Worm (Caenorhabditis elegans) whole organism, early embryonic: ENCODE results near the gene npr-6.

Source experiments
- B0310.2 ChIP-seq: sonication (generic microtip); optimal IDR thresholded peaks from 2 replicates; lab custom pipeline; 2016; ENCODE audit warnings: mild to moderate bottlenecking, missing genetic modification characterization, missing compliant biosample characterization
- F13C5.2 ChIP-seq: sonication (generic microtip); optimal IDR thresholded peaks from 2 replicates; lab custom pipeline; 2017; ENCODE audit warnings: mild to moderate bottlenecking, missing genetic modification characterization, inconsistent platforms, missing compliant biosample characterization
- aly-1 ChIP-seq: sonication (generic microtip); optimal IDR thresholded peaks from 2 replicates; lab custom pipeline; 2016; ENCODE audit warnings: missing genetic modification characterization, missing compliant biosample characterization
- ama-1 ChIP-seq: fragments of 150-350 bp; optimal IDR thresholded peaks from 2 replicates; lab custom pipeline; 2014
- ceh-13 ChIP-seq: fragments of 200-800 bp; sonication (Bioruptor generic); optimal IDR thresholded peaks from 2 replicates; lab custom pipeline; 2018; ENCODE audit warnings: mild to moderate bottlenecking, missing genetic modification characterization, missing compliant biosample characterization
- ceh-36 ChIP-seq: sonication (generic microtip); optimal IDR thresholded peaks from 2 replicates; lab custom pipeline; 2016; ENCODE audit warnings: missing genetic modification characterization, inconsistent platforms, missing compliant biosample characterization
- ets-7 ChIP-seq: sonication (generic microtip); optimal IDR thresholded peaks from 2 replicates; lab custom pipeline; 2016; ENCODE audit warnings: missing genotype, missing genetic modification characterization, missing compliant biosample characterization
- flt-1 ChIP-seq: fragments of 200-800 bp; sonication (Bioruptor generic); IDR thresholded peaks from 2 replicates; pipeline ENCODE4 v1.3.6; 2022; ENCODE audit warnings: missing genetic modification characterization, missing compliant biosample characterization
- hmbx-1 ChIP-seq: sonication (generic microtip); optimal IDR thresholded peaks from 2 replicates; lab custom pipeline; 2016; ENCODE audit warnings: mild to moderate bottlenecking, missing genetic modification characterization, missing compliant biosample characterization
- hmg-4 ChIP-seq: fragments of 200-800 bp; sonication (Bioruptor generic); optimal IDR thresholded peaks from 2 replicates; lab custom pipeline; 2018; ENCODE audit warnings: mild to moderate bottlenecking, missing genetic modification characterization, missing compliant biosample characterization
- hnd-1 ChIP-seq: sonication (generic microtip); optimal IDR thresholded peaks from 2 replicates; lab custom pipeline; 2016; ENCODE audit warnings: missing genetic modification characterization, missing compliant biosample characterization
- pes-1 ChIP-seq: fragments of 200-800 bp; sonication (Bioruptor generic); IDR thresholded peaks from 2 replicates; pipeline ENCODE4 v1.3.6; 2022; ENCODE audit warnings: missing genetic modification reagents, missing genetic modification characterization, missing compliant biosample characterization
- scrt-1 ChIP-seq: fragments of 200-800 bp; sonication (Bioruptor generic); IDR thresholded peaks from 2 replicates; pipeline ENCODE4 v1.3.6; 2022; ENCODE audit warnings: missing genetic modification characterization, missing compliant biosample characterization
- sea-1 ChIP-seq: fragments of 200-800 bp; sonication (Bioruptor generic); conservative IDR thresholded peaks from 2 replicates; pipeline ENCODE4 v1.3.6; 2022; ENCODE audit warnings: missing genetic modification characterization, missing compliant biosample characterization
- tbx-11 ChIP-seq: fragments of 200-800 bp; sonication (Bioruptor generic); IDR thresholded peaks from 2 replicates; pipeline ENCODE4 v1.3.6; 2022; ENCODE audit warnings: missing genetic modification characterization, missing compliant biosample characterization
- tbx-37 ChIP-seq: fragments of 200-800 bp; sonication (Bioruptor generic); conservative IDR thresholded peaks from 2 replicates; pipeline ENCODE4 v1.3.6; 2022; ENCODE audit warnings: missing genetic modification reagents, missing genetic modification characterization, missing compliant biosample characterization
- tra-4 ChIP-seq: sonication (generic microtip); optimal IDR thresholded peaks from 2 replicates; lab custom pipeline; 2017; ENCODE audit warnings: missing genetic modification characterization, missing compliant biosample characterization

The npr-6 gene

ce11 chrX:10297410-10297809 lies 11.9 kb upstream of the npr-6 start:
- no peak for TF ChIP-seq hmbx-1 (tag; lab: Kevin White, UChicago)
- TF ChIP-seq ceh-13 (GFP tag; lab: Kevin White, UChicago) = no peak
- no peak for TF ChIP-seq B0310.2 (tag; lab: Kevin White, UChicago)
- no peak for TF ChIP-seq tbx-11 (GFP tag; lab: Robert Waterston, UW)
- no peak for TF ChIP-seq pes-1 (GFP tag; lab: Robert Waterston, UW)
- no peak for TF ChIP-seq flt-1 (GFP tag; lab: Robert Waterston, UW)
- no peak for TF ChIP-seq F13C5.2 (tag; lab: Kevin White, UChicago)
- no peak for TF ChIP-seq sea-1 (GFP tag; lab: Robert Waterston, UW)
- TF ChIP-seq ets-7 (tag; lab: Kevin White, UChicago) = no peak

DNA sequence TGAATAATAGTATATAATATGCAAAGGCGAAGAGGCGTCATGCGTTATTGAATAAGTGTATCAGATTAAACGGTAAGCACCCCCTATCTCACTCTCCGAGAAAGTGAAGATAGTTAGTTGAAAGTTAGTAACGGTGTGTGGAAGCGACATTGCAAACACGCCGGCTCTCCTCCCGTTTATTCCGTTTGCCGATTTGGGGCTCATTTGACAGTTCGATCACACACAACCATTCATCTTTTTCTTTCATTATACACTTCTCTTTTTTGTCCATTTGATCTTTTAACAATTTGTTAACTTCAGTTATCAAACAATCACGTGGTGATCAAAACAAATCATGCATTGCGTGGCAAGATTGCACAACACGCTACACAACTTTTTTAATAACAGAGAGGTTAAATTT lies 6.2 kb downstream of the npr-6 start, which contains the start of gene slc-9B.1:
Gene slc-9B.1 (plus strand): TSS at position 301 of the 400 bp plus-strand sequence.
- TF ChIP-seq hmbx-1 (tag; lab: Kevin White, UChicago) = no peak
- TF ChIP-seq tbx-11 (GFP tag; lab: Robert Waterston, UW) = no peak
- no peak for TF ChIP-seq F13C5.2 (tag; lab: Kevin White, UChicago)
- TF ChIP-seq B0310.2 (tag; lab: Kevin White, UChicago) = no peak
- no peak for TF ChIP-seq ets-7 (tag; lab: Kevin White, UChicago)
- no peak for TF ChIP-seq ama-1 (lab: Kevin White, UChicago)
- TF ChIP-seq scrt-1 (GFP tag; lab: Robert Waterston, UW) = no peak
- no peak for TF ChIP-seq sea-1 (GFP tag; lab: Robert Waterston, UW)
- no peak for TF ChIP-seq flt-1 (GFP tag; lab: Robert Waterston, UW)
- TF ChIP-seq hmg-4 (GFP tag; lab: Kevin White, UChicago) = no peak

DNA sequence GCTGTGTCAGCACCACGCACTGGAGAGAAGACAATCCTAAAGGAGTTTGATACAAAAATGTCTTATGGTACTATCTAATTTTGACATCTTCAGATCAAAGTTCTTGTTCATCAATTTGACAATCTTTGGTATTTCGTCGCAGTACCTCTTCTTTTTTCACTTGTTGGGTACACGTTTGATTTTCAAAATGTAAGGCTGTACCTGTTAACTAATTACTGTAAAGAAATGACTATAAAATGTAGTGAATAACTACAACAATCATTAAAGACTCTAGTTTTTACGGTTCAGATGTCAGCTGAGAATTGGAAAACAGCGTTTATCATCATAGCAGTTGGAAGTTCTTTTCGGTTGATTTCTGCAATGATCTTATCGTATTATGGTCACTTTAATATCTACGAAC lies 8.4 kb downstream of the npr-6 start:
- TF ChIP-seq ceh-36 = no peak
- no peak for TF ChIP-seq tbx-37
- TF ChIP-seq ceh-13 (GFP tag; lab: Kevin White, UChicago) = no peak
- no peak for TF ChIP-seq aly-1 (tag; lab: Kevin White, UChicago)
- no peak for TF ChIP-seq pes-1 (GFP tag; lab: Robert Waterston, UW)
- TF ChIP-seq hnd-1 (tag; lab: Kevin White, UChicago) = no peak
- no peak for TF ChIP-seq tbx-11 (GFP tag; lab: Robert Waterston, UW)
- no peak for TF ChIP-seq B0310.2 (tag; lab: Kevin White, UChicago)
- TF ChIP-seq ama-1 (lab: Kevin White, UChicago) = no peak
- TF ChIP-seq tra-4 (tag; lab: Kevin White, UChicago) = no peak
- TF ChIP-seq F13C5.2 (tag; lab: Kevin White, UChicago) = no peak
- TF ChIP-seq hmg-4 (GFP tag; lab: Kevin White, UChicago) = no peak
- TF ChIP-seq flt-1 (GFP tag; lab: Robert Waterston, UW) = no peak

ce11 chrX:10274470-10274869 lies 11.1 kb downstream of the npr-6 start:
- TF ChIP-seq B0310.2 (tag; lab: Kevin White, UChicago) (no peak), ets-7 (tag; lab: Kevin White, UChicago) (no peak), tbx-37 (no peak), hnd-1 (tag; lab: Kevin White, UChicago) (no peak), hmbx-1 (tag; lab: Kevin White, UChicago) (no peak), flt-1 (GFP tag; lab: Robert Waterston, UW) (no peak), hmg-4 (GFP tag; lab: Kevin White, UChicago) (no peak), scrt-1 (GFP tag; lab: Robert Waterston, UW) (no peak), sea-1 (GFP tag; lab: Robert Waterston, UW) (no peak), ceh-36 (no peak), pes-1 (GFP tag; lab: Robert Waterston, UW) (no peak), tbx-11 (GFP tag; lab: Robert Waterston, UW) (no peak), tra-4 (tag; lab: Kevin White, UChicago) (no peak)

- TF ChIP-seq tbx-37 (no peak), hnd-1 (tag; lab: Kevin White, UChicago) (no peak), hmg-4 (GFP tag; lab: Kevin White, UChicago) (no peak), aly-1 (tag; lab: Kevin White, UChicago) (no peak), ceh-36 (no peak), scrt-1 (GFP tag; lab: Robert Waterston, UW) (no peak), ets-7 (tag; lab: Kevin White, UChicago) (no peak), F13C5.2 (tag; lab: Kevin White, UChicago) (no peak), tra-4 (tag; lab: Kevin White, UChicago) (no peak), sea-1 (GFP tag; lab: Robert Waterston, UW) (no peak), tbx-11 (GFP tag; lab: Robert Waterston, UW) (no peak), ceh-13 (GFP tag; lab: Kevin White, UChicago) (no peak), flt-1 (GFP tag; lab: Robert Waterston, UW) (no peak), pes-1 (GFP tag; lab: Robert Waterston, UW) (no peak)
These were observed 12.1 kb downstream of the npr-6 start, which contains the start of gene F41E7.2 for ce11 chrX:10273392-10273791. TSS of gene F41E7.2 (plus strand) at chrX:10273692.

ce11 chrX:10262299-10262698 lies 23.2 kb downstream of the npr-6 start:
- TF ChIP-seq ets-7 (tag; lab: Kevin White, UChicago) (no peak), B0310.2 (tag; lab: Kevin White, UChicago) (no peak), hmbx-1 (tag; lab: Kevin White, UChicago) (no peak), scrt-1 (GFP tag; lab: Robert Waterston, UW) (no peak), ama-1 (lab: Kevin White, UChicago) (no peak), tbx-37 (no peak), sea-1 (GFP tag; lab: Robert Waterston, UW) (no peak), hnd-1 (tag; lab: Kevin White, UChicago) (no peak), pes-1 (GFP tag; lab: Robert Waterston, UW) (no peak), flt-1 (GFP tag; lab: Robert Waterston, UW) (no peak), tbx-11 (GFP tag; lab: Robert Waterston, UW) (no peak), ceh-13 (GFP tag; lab: Kevin White, UChicago) (no peak), tra-4 (tag; lab: Kevin White, UChicago) (no peak), hmg-4 (GFP tag; lab: Kevin White, UChicago) (no peak), ceh-36 (no peak), F13C5.2 (tag; lab: Kevin White, UChicago) (no peak)
